Worm (Caenorhabditis elegans) whole organism, mixed stage, embryonic: Measurements from ENCODE around the gene mks-2.

Experiments used
- M03D4.4 ChIP-seq: sonication (generic microtip); optimal IDR thresholded peaks from 2 replicates; lab custom pipeline; 2017; ENCODE audit warnings: mild to moderate bottlenecking, missing genetic modification characterization, missing compliant biosample characterization
- bed-3 ChIP-seq: fragments of 200-800 bp; sonication (Bioruptor generic); optimal IDR thresholded peaks from 3 replicates; lab custom pipeline; 2018; ENCODE audit warnings: mild to moderate bottlenecking, missing genetic modification characterization, moderate library complexity, missing compliant biosample characterization
- ceh-83 ChIP-seq: fragments of 200-800 bp; sonication (Bioruptor generic); optimal IDR thresholded peaks from 2 replicates; lab custom pipeline; 2018; ENCODE audit warnings: mild to moderate bottlenecking, missing genetic modification characterization, missing compliant biosample characterization
- cnd-1 ChIP-seq: fragments of 200-800 bp; sonication (Bioruptor generic); optimal IDR thresholded peaks from 2 replicates; lab custom pipeline; 2018; ENCODE audit warnings: mild to moderate bottlenecking, missing genetic modification characterization, missing compliant biosample characterization
- elt-1 ChIP-seq: sonication (generic microtip); optimal IDR thresholded peaks from 2 replicates; lab custom pipeline; 2017; ENCODE audit warnings: missing genetic modification characterization, mild to moderate bottlenecking, missing compliant biosample characterization, antibody characterized with exemption, moderate library complexity, borderline replicate concordance; ENCODE audit not compliant: insufficient read depth
- elt-3 ChIP-seq: fragments of 150-350 bp; optimal IDR thresholded peaks from 2 replicates; lab custom pipeline; 2014; ENCODE audit warnings: missing biosample characterization, missing genetic modification characterization
- lsy-2 ChIP-seq: fragments of 150-350 bp; optimal IDR thresholded peaks from 2 replicates; lab custom pipeline; 2014; ENCODE audit warnings: missing biosample characterization, missing genetic modification characterization
- mab-5 ChIP-seq: fragments of 150-350 bp; optimal IDR thresholded peaks from 2 replicates; lab custom pipeline; 2014; ENCODE audit warnings: missing biosample characterization, missing genetic modification characterization
- nhr-237 ChIP-seq: fragments of 150-350 bp; optimal IDR thresholded peaks from 2 replicates; lab custom pipeline; 2014; ENCODE audit warnings: missing biosample characterization, missing genetic modification characterization
- unc-62 ChIP-seq: fragments of 150-350 bp; optimal IDR thresholded peaks from 2 replicates; lab custom pipeline; 2014; ENCODE audit warnings: missing biosample characterization, missing genetic modification reagents, missing genetic modification characterization
- ztf-11 ChIP-seq: fragments of 150-350 bp; optimal IDR thresholded peaks from 2 replicates; lab custom pipeline; 2014; ENCODE audit warnings: missing biosample characterization, missing genetic modification characterization

DNA sequence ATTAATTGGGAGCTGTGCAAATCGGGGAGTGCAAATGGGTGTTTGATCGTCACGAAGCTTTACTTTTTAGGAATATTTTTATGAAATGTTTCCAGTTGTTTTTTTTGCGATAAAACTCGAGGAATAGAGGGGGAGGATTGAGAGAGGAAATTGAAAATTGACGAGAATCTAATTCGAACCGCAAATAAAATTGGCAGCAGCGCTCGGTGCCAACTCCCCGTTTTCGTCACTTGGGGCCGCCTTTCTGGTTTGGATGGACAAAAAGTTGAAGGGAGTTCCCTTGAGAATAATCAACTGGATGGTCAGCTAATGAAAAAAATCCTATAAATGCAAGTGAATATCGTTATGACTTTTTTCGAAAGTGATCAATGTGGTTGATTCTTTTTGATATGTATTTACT, 10.9 kb upstream of the mks-2 start:
- TF ChIP-seq unc-62: no peak
- no peak for TF ChIP-seq elt-1 (tag; lab: Kevin White, UChicago)
- no peak for TF ChIP-seq bed-3
- no peak for TF ChIP-seq M03D4.4 (tag; lab: Kevin White, UChicago)
- no peak for TF ChIP-seq ztf-11 (tag; lab: Kevin White, UChicago)
- TF ChIP-seq nhr-237 (tag; lab: Kevin White, UChicago): no peak
- no peak for TF ChIP-seq elt-3
- no peak for TF ChIP-seq cnd-1 (tag; lab: Kevin White, UChicago)
- TF ChIP-seq lsy-2 (tag; lab: Kevin White, UChicago): no peak
- TF ChIP-seq mab-5 (tag; lab: Kevin White, UChicago): no peak
- no peak for TF ChIP-seq ceh-83 (GFP tag; lab: Kevin White, UChicago)
